Worm (Caenorhabditis elegans) whole organism, L2 larva: ENCODE data around the gene C16D9.3.

Experiments
- R02D3.7 ChIP-seq: fragments of 150-350 bp; optimal IDR thresholded peaks from 2 replicates; lab custom pipeline; 2014; ENCODE audit warnings: missing biosample characterization, missing genetic modification characterization
- ama-1 ChIP-seq: fragments of 150-350 bp; optimal IDR thresholded peaks from 2 replicates; lab custom pipeline; 2018; ENCODE audit warnings: inconsistent platforms
- blmp-1 ChIP-seq: sonication (generic microtip); optimal IDR thresholded peaks from 2 replicates; lab custom pipeline; 2017; ENCODE audit warnings: missing genetic modification characterization, mild to moderate bottlenecking, missing compliant biosample characterization, antibody characterized with exemption, moderate library complexity; ENCODE audit not compliant: insufficient read depth
- lin-13 ChIP-seq: fragments of 150-350 bp; optimal IDR thresholded peaks from 2 replicates; lab custom pipeline; 2014; ENCODE audit warnings: missing biosample characterization, missing genetic modification reagents, missing genetic modification characterization
- nhr-237 ChIP-seq: fragments of 150-350 bp; optimal IDR thresholded peaks from 2 replicates; lab custom pipeline; 2014; ENCODE audit warnings: missing biosample characterization, missing genetic modification characterization
- skn-1 ChIP-seq: sonication (generic microtip); optimal IDR thresholded peaks from 2 replicates; lab custom pipeline; 2017; ENCODE audit warnings: missing biosample characterization, missing genetic modification characterization
- unc-39 ChIP-seq: fragments of 150-350 bp; optimal IDR thresholded peaks from 2 replicates; lab custom pipeline; 2014; ENCODE audit warnings: missing biosample characterization, missing genetic modification characterization
- unc-55 ChIP-seq: fragments of 150-350 bp; sonication (generic microtip); optimal IDR thresholded peaks from 3 replicates; lab custom pipeline; 2014; ENCODE audit warnings: missing biosample characterization, missing genetic modification reagents, missing genetic modification characterization
- unc-62 ChIP-seq: fragments of 150-350 bp; optimal IDR thresholded peaks from 2 replicates; lab custom pipeline; 2014; ENCODE audit warnings: missing biosample characterization, missing genetic modification reagents, missing genetic modification characterization

DNA sequence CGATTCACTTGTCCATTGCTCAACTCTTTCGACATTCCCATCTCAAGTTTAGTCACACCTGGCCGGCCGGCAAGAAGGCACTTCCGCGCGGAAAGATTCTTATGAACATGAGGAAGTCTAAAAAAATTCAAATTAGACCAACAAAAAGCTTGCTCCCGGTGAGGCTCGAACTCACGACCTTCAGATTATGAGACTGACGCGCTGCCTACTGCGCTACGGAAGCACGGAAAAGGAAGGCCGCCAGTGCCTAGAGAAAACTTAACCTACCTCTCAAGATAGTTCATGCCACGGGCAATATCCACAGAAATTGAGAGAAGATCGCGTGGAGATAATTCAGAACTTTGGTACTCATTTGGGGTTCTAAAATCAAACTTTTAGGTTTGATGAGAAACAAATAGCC is 9.8 kb downstream of the C16D9.3 start:
- no peak for TF ChIP-seq unc-62 (GFP tag; lab: Kevin White, UChicago)
- no peak for TF ChIP-seq ama-1 (lab: Kevin White, UChicago)
- no peak for TF ChIP-seq unc-55 (GFP tag; lab: Kevin White, UChicago)
- no peak for TF ChIP-seq lin-13 (GFP tag; lab: Kevin White, UChicago)
- no peak for TF ChIP-seq nhr-237 (tag; lab: Kevin White, UChicago)
- no peak for TF ChIP-seq blmp-1
- no peak for TF ChIP-seq unc-39 (tag; lab: Kevin White, UChicago)
- no peak for TF ChIP-seq skn-1
- no peak for TF ChIP-seq R02D3.7 (tag; lab: Kevin White, UChicago)
